Fruit fly (Drosophila melanogaster): ENCODE data around the gene CG3698.

Gene CG3698

dm6 chr3L:20800208-20800607 lies 2.0 kb upstream of the CG3698 start, which contains the start of gene Spc105R (continued):
- TF ChIP-seq da (GFP tag; optimal IDR thresholded peaks at IDR 0.05) (no peak), Bdp1 (GFP tag; optimal IDR thresholded peaks at IDR 0.05) (no peak), CG34224 (GFP tag; IDR thresholded peaks at IDR 0.05; ENCODE audit: partially characterized antibody) (0 out of 3 replicates have a peak, but pooled peaks have one; percentile 29), CG9797 (GFP tag; optimal IDR thresholded peaks at IDR 0.05) (peak; percentile 82), kah (GFP tag; optimal IDR thresholded peaks at IDR 0.05) (no peak), crc (GFP tag; optimal IDR thresholded peaks at IDR 0.05) (no peak), NC2β (GFP tag; optimal IDR thresholded peaks at IDR 0.05) (no peak), Opbp (GFP tag; IDR thresholded peaks at IDR 0.05; ENCODE audit: partially characterized antibody) (peak; percentile 57; the same call in 1 of the 3 replicates), CG8388 (GFP tag; optimal IDR thresholded peaks at IDR 0.05) (no peak), her (GFP tag; optimal IDR thresholded peaks at IDR 0.05) (no peak), CG1233 (GFP tag; optimal IDR thresholded peaks at IDR 0.05) (no peak), abd-A (tag; optimal IDR thresholded peaks at IDR 0.05) (no peak), Rx (GFP tag; IDR thresholded peaks at IDR 0.05) (no peak), insv (GFP tag; optimal IDR thresholded peaks at IDR 0.05) (peak in 1 of 2 experiments; percentile 80), CG6689 (GFP tag; IDR thresholded peaks at IDR 0.05) (no peak), CG13424 (tag; optimal IDR thresholded peaks at IDR 0.05) (no peak), inv (GFP tag; IDR thresholded peaks at IDR 0.05; ENCODE audit: partially characterized antibody) (no peak), CoRest (tag; optimal IDR thresholded peaks at IDR 0.05) (no peak), HmgZ (tag; optimal IDR thresholded peaks at IDR 0.05) (peak; percentile 7), CG7987 (GFP tag; optimal IDR thresholded peaks at IDR 0.05) (no peak), peb (GFP tag; IDR thresholded peaks at IDR 0.05) (no peak), CG4707 (GFP tag; optimal IDR thresholded peaks at IDR 0.05) (no peak), eve (GFP tag; optimal IDR thresholded peaks at IDR 0.05) (no peak), Neu2 (GFP tag; optimal IDR thresholded peaks at IDR 0.05; ENCODE audit: borderline replicate concordance) (no peak), nau (GFP tag; optimal IDR thresholded peaks at IDR 0.05) (no peak), dysf (GFP tag; IDR thresholded peaks at IDR 0.05) (no peak), CG11247 (GFP tag; IDR thresholded peaks at IDR 0.05) (no peak), Fer3 (tag; optimal IDR thresholded peaks at IDR 0.05) (no peak), pum (GFP tag; optimal IDR thresholded peaks at IDR 0.05) (no peak), trem (tag; optimal IDR thresholded peaks at IDR 0.05) (peak; percentile 76), z (GFP tag; IDR thresholded peaks at IDR 0.05) (no peak), Ets65A (GFP tag) (no peak), CG17186 (GFP tag; optimal IDR thresholded peaks at IDR 0.05) (peak; percentile 9), CG31224 (GFP tag; IDR thresholded peaks at IDR 0.05) (no peak), oc (tag; optimal IDR thresholded peaks at IDR 0.05) (no peak), CTCF (GFP tag; optimal IDR thresholded peaks at IDR 0.05) (peak; percentile 46), CG18764 (GFP tag; optimal IDR thresholded peaks at IDR 0.05) (no peak), CG10462 (GFP tag; optimal IDR thresholded peaks at IDR 0.05) (no peak), ATbp (GFP tag; optimal IDR thresholded peaks at IDR 0.05) (no peak), sug (tag; optimal IDR thresholded peaks at IDR 0.05) (no peak), Myb (GFP tag; optimal IDR thresholded peaks at IDR 0.05) (peak; percentile 99), CG4820 (GFP tag; optimal IDR thresholded peaks at IDR 0.05) (no peak), vnd (GFP tag; IDR thresholded peaks at IDR 0.05; ENCODE audit: partially characterized antibody) (peak; percentile 35; the same call in 1 of the 3 replicates), Atf-2 (GFP tag; optimal IDR thresholded peaks at IDR 0.05) (no peak), Dbx (GFP tag; IDR thresholded peaks at IDR 0.05) (no peak), CG33557 (GFP tag; optimal IDR thresholded peaks at IDR 0.05) (no peak), Chrac-16 (GFP tag; optimal IDR thresholded peaks at IDR 0.05) (no peak), Ets97D (GFP tag; optimal IDR thresholded peaks at IDR 0.05) (peak; percentile 86), vvl (GFP tag; IDR thresholded peaks at IDR 0.05) (no peak), Nf-YC (tag; optimal IDR thresholded peaks at IDR 0.05) (no peak), Hr78 (GFP tag; optimal IDR thresholded peaks at IDR 0.05) (no peak), bcd (GFP tag; optimal IDR thresholded peaks at IDR 0.05) (no peak)

All from whole organism, embryonic.